Worm (Caenorhabditis elegans) whole organism, midembryonic: ENCODE data around the gene F38E9.4.

Experiments used
- cog-1 ChIP-seq: sonication (generic microtip); optimal IDR thresholded peaks from 2 replicates; lab custom pipeline; 2016; ENCODE audit warnings: missing genetic modification characterization, missing compliant biosample characterization
- flt-1 ChIP-seq: fragments of 200-800 bp; sonication (Bioruptor generic); IDR thresholded peaks from 2 replicates; pipeline ENCODE4 v1.3.6; 2022; ENCODE audit warnings: missing genetic modification characterization, missing compliant biosample characterization
- ref-1 ChIP-seq: fragments of 200-800 bp; sonication (Bioruptor generic); conservative IDR thresholded peaks from 2 replicates; pipeline ENCODE4 v1.3.6; 2022; ENCODE audit warnings: missing genetic modification reagents, missing genetic modification characterization, missing compliant biosample characterization

DNA sequence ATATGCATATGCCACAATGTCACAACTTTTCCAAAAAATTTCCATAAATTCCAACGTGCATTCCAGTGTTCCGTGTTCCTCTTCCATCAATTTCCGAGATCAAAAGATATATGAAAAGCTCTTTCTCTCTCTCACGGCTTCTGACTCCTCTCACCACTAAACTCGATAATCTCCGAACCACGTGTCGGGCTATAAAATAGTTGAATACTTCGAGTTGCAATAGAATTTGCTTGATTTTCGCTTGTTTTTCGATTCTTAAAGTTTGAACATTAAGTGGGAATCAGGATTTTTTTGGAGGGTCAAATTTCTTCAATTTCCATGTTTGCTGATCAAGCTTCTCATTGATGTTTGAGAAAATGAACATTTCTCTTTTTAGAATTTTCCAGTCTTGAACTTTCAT lies 33.6 kb downstream of the F38E9.4 start:
- TF ChIP-seq ref-1 (GFP tag; lab: Robert Waterston, UW) (no peak), flt-1 (GFP tag; lab: Robert Waterston, UW) (no peak), cog-1 (tag; lab: Kevin White, UChicago) (no peak)
